Worm (Caenorhabditis elegans) whole organism, L1 larva: Measurements from ENCODE around the gene R03C1.1.

Source experiments
- C34B4.2 ChIP-seq: sonication (generic microtip); optimal IDR thresholded peaks from 2 replicates; lab custom pipeline; 2017; ENCODE audit warnings: mild to moderate bottlenecking, missing genetic modification characterization, missing compliant biosample characterization
- F16B12.6 ChIP-seq: fragments of 150-350 bp; optimal IDR thresholded peaks from 2 replicates; lab custom pipeline; 2014; ENCODE audit warnings: missing biosample characterization, missing genetic modification characterization
- ceh-63 ChIP-seq: fragments of 200-800 bp; sonication (Bioruptor generic); optimal IDR thresholded peaks from 2 replicates; lab custom pipeline; 2018; ENCODE audit warnings: mild to moderate bottlenecking, missing genetic modification characterization, missing compliant biosample characterization
- elt-2 ChIP-seq: sonication (generic microtip); optimal IDR thresholded peaks from 2 replicates; lab custom pipeline; 2016; ENCODE audit warnings: missing genetic modification characterization, mild to moderate bottlenecking, inconsistent platforms, missing compliant biosample characterization, missing genetic modification reagents
- elt-3 ChIP-seq, 6 experiments: fragments of 150-350 bp in 1 of 6; sonication (generic microtip); optimal IDR thresholded peaks; 2 replicates each; lab custom pipeline; 2017 to 2018; ENCODE audit warnings: missing biosample characterization in 6 of 6, missing genetic modification characterization in 6 of 6, inconsistent platforms in 1 of 6
- ets-5 ChIP-seq: fragments of 200-800 bp; sonication (Bioruptor generic); IDR thresholded peaks from 2 replicates; pipeline ENCODE4 v1.3.6; 2022; ENCODE audit warnings: missing genetic modification characterization, missing compliant biosample characterization
- fos-1 ChIP-seq: fragments of 150-350 bp; optimal IDR thresholded peaks from 2 replicates; lab custom pipeline; 2014; ENCODE audit warnings: missing biosample characterization, missing genetic modification characterization
- hpl-2 ChIP-seq: fragments of 150-350 bp; optimal IDR thresholded peaks from 2 replicates; lab custom pipeline; 2014; ENCODE audit warnings: missing biosample characterization, missing genetic modification reagents, missing genetic modification characterization
- lin-13 ChIP-seq: fragments of 150-350 bp; optimal IDR thresholded peaks from 2 replicates; lab custom pipeline; 2014; ENCODE audit warnings: missing biosample characterization, missing genetic modification reagents, missing genetic modification characterization
- lin-14 ChIP-seq: fragments of 200-800 bp; sonication (Bioruptor generic); optimal IDR thresholded peaks from 2 replicates; lab custom pipeline; 2018; ENCODE audit warnings: mild to moderate bottlenecking, missing genetic modification characterization, moderate library complexity, missing compliant biosample characterization
- lin-39 ChIP-seq: fragments of 150-350 bp; optimal IDR thresholded peaks from 2 replicates; lab custom pipeline; 2014; ENCODE audit warnings: missing biosample characterization, missing genetic modification reagents, missing genetic modification characterization
- mdl-1 ChIP-seq, 2 experiments: fragments of 150-350 bp; optimal IDR thresholded peaks; 2 replicates each; lab custom pipeline; 2014 to 2017; ENCODE audit warnings: missing biosample characterization in 2 of 2, missing genetic modification characterization in 2 of 2, inconsistent platforms in 1 of 2
- nhr-237 ChIP-seq: fragments of 150-350 bp; optimal IDR thresholded peaks from 2 replicates; lab custom pipeline; 2014; ENCODE audit warnings: missing biosample characterization, missing genetic modification characterization
- nhr-28 ChIP-seq: fragments of 150-350 bp; optimal IDR thresholded peaks from 2 replicates; lab custom pipeline; 2014; ENCODE audit warnings: missing biosample characterization, missing genetic modification characterization
- nhr-85 ChIP-seq: sonication (generic microtip); peaks from one replicate; lab custom pipeline; 2016; ENCODE audit warnings: missing genetic modification characterization, inconsistent platforms, missing compliant biosample characterization
- pag-3 ChIP-seq: sonication (generic microtip); optimal IDR thresholded peaks from 2 replicates; lab custom pipeline; 2017; ENCODE audit warnings: missing genetic modification characterization, mild to moderate bottlenecking, missing compliant biosample characterization, antibody characterized with exemption, borderline replicate concordance; ENCODE audit not compliant: insufficient read depth
- pax-3 ChIP-seq: fragments of 200-800 bp; sonication (Bioruptor generic); optimal IDR thresholded peaks from 2 replicates; lab custom pipeline; 2018; ENCODE audit warnings: mild to moderate bottlenecking, missing genetic modification characterization, moderate library complexity, missing compliant biosample characterization
- pqm-1 ChIP-seq: sonication (generic microtip); optimal IDR thresholded peaks from 3 replicates; lab custom pipeline; 2017; ENCODE audit warnings: missing biosample characterization, missing genetic modification characterization
- rnt-1 ChIP-seq: sonication (generic microtip); optimal IDR thresholded peaks from 2 replicates; lab custom pipeline; 2016; ENCODE audit warnings: mild to moderate bottlenecking, missing genetic modification characterization, moderate library complexity, missing compliant biosample characterization
- snu-23 ChIP-seq: sonication (generic microtip); optimal IDR thresholded peaks from 2 replicates; lab custom pipeline; 2016; ENCODE audit warnings: missing genetic modification characterization, missing compliant biosample characterization
- tbx-2 ChIP-seq: sonication (generic microtip); optimal IDR thresholded peaks from 2 replicates; lab custom pipeline; 2016; ENCODE audit warnings: missing genetic modification characterization, missing compliant biosample characterization
- unc-30 ChIP-seq: sonication (generic microtip); optimal IDR thresholded peaks from 2 replicates; lab custom pipeline; 2017; ENCODE audit warnings: missing biosample characterization, missing genetic modification characterization
- unc-86 ChIP-seq: sonication (generic microtip); optimal IDR thresholded peaks from 2 replicates; lab custom pipeline; 2016; ENCODE audit warnings: missing genetic modification characterization, missing compliant biosample characterization
- xbp-1 ChIP-seq: sonication (generic microtip); optimal IDR thresholded peaks from 2 replicates; lab custom pipeline; 2016; ENCODE audit warnings: missing genetic modification characterization, missing compliant biosample characterization
- zip-4 ChIP-seq: fragments of 200-800 bp; sonication (Bioruptor generic); optimal IDR thresholded peaks from 2 replicates; lab custom pipeline; 2018; ENCODE audit warnings: mild to moderate bottlenecking, missing genetic modification characterization, moderate library complexity, missing compliant biosample characterization
- ztf-11 ChIP-seq, 2 experiments: sonication (generic microtip); optimal IDR thresholded peaks; 2 replicates each; lab custom pipeline; 2016 to 2017; ENCODE audit warnings: missing genetic modification characterization in 2 of 2, missing biosample characterization in 1 of 2, missing compliant biosample characterization in 1 of 2

The R03C1.1 gene

ce11 chrII:14867530-14867929 is 42.7 kb downstream of the R03C1.1 start:
- TF ChIP-seq pqm-1 (no peak), hpl-2 (GFP tag; lab: Kevin White, UChicago) (no peak), snu-23 (no peak), nhr-28 (tag; lab: Kevin White, UChicago) (no peak), C34B4.2 (tag; lab: Kevin White, UChicago) (no peak), ztf-11 (tag; optimal IDR thresholded peaks at IDR 0.05; lab: Kevin White, UChicago) (no peak), lin-39 (tag; lab: Kevin White, UChicago) (no peak), unc-86 (tag; lab: Kevin White, UChicago) (no peak), ets-5 (GFP tag; lab: Robert Waterston, UW) (no peak), lin-14 (GFP tag; lab: Kevin White, UChicago) (no peak), nhr-237 (tag; lab: Kevin White, UChicago) (no peak), fos-1 (tag; lab: Kevin White, UChicago) (no peak), mdl-1 (tag; optimal IDR thresholded peaks at IDR 0.05; lab: Kevin White, UChicago) (no peak), zip-4 (GFP tag; lab: Kevin White, UChicago) (no peak), xbp-1 (tag; lab: Kevin White, UChicago) (no peak), rnt-1 (tag; lab: Kevin White, UChicago) (no peak), pag-3 (tag; lab: Kevin White, UChicago) (no peak), F16B12.6 (tag; lab: Kevin White, UChicago) (no peak), lin-13 (GFP tag; lab: Kevin White, UChicago) (no peak), elt-2 (tag; lab: Kevin White, UChicago) (no peak)
- TF ChIP-seq, all 84 proteins: peak for 0

ce11 chrII:14866668-14867067 is 43.5 kb downstream of the R03C1.1 start, which contains the start of gene gpx-2:
Gene gpx-2 (plus strand): TSS chrII:14866766.
- TF ChIP-seq elt-3 (tag; optimal IDR thresholded peaks at IDR 0.05; lab: Kevin White, UChicago) = no peak
- peak; percentile 11 for TF ChIP-seq elt-2 (tag; lab: Kevin White, UChicago)
- peak; percentile 34 for TF ChIP-seq nhr-85

- TF ChIP-seq mdl-1 (tag; optimal IDR thresholded peaks at IDR 0.05; lab: Kevin White, UChicago) = no peak
- TF ChIP-seq ceh-63 (GFP tag; lab: Kevin White, UChicago) = no peak
- no peak for TF ChIP-seq unc-30 (tag; lab: Kevin White, UChicago)
- no peak for TF ChIP-seq pax-3 (tag; lab: Kevin White, UChicago)
- TF ChIP-seq tbx-2 = no peak
- TF ChIP-seq nhr-85 = no peak
- TF ChIP-seq rnt-1 (tag; lab: Kevin White, UChicago) = no peak
- no peak for TF ChIP-seq unc-86 (tag; lab: Kevin White, UChicago)
Measured at ce11 chrII:14866156-14866555, 44.1 kb downstream of the R03C1.1 start.
